Fruit fly (Drosophila melanogaster): ENCODE data around the gene Gyc89Db.

Gene Gyc89Db

DNA sequence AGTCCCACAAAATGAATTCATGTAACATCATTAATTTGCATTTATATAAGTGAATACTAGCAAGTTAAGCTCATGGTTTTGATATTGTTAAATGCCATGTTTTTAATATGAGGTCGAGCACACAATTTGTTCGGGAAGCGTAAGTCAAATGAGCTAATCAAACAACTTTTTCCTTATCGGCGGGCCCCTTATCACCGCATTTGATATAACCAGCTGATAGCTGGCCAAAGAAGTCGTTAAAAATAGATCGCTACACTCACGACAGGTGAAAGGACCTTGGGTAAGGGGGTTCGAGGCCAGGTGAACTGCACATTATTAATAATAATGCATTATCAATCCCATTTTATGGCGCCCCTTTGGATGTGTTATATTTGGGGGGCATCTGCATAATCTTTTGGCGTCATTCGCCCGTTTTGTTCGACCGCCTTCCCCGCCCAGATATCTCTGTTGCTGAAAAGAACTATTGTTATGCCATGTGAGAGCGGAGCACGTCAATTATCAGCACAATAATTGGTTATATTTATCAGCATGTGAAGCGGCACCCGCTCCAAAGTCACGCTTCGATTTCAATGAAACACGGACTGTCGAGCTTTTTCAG is 29.4 kb upstream of the Gyc89Db start (continued):
- no peak for TF ChIP-seq Eip74EF (GFP tag; optimal IDR thresholded peaks at IDR 0.05)
- TF ChIP-seq mam (GFP tag; optimal IDR thresholded peaks at IDR 0.05): no peak
- TF ChIP-seq CG9437 (GFP tag; optimal IDR thresholded peaks at IDR 0.05): no peak
- TF ChIP-seq exex (tag; optimal IDR thresholded peaks at IDR 0.05): peak; percentile 75
- TF ChIP-seq HmgD (GFP tag; optimal IDR thresholded peaks at IDR 0.05): no peak
- TF ChIP-seq CG9797 (GFP tag; optimal IDR thresholded peaks at IDR 0.05): no peak
- TF ChIP-seq ap (GFP tag; IDR thresholded peaks at IDR 0.05): no peak
- no peak for TF ChIP-seq Rfx (GFP tag; IDR thresholded peaks at IDR 0.05)
- TF ChIP-seq Dek (tag; optimal IDR thresholded peaks at IDR 0.05): no peak
- peak; percentile 35 for TF ChIP-seq mirr (GFP tag; optimal IDR thresholded peaks at IDR 0.05)
- no peak for TF ChIP-seq CG12744 (GFP tag; optimal IDR thresholded peaks at IDR 0.05)
- TF ChIP-seq Ptx1 (GFP tag; IDR thresholded peaks at IDR 0.05): no peak
- TF ChIP-seq CG4854 (GFP tag; optimal IDR thresholded peaks at IDR 0.05): no peak
- TF ChIP-seq CG2116 (GFP tag; optimal IDR thresholded peaks at IDR 0.05): no peak
- TF ChIP-seq jumu (GFP tag; optimal IDR thresholded peaks at IDR 0.05): no peak
- no peak for TF ChIP-seq CG10654 (GFP tag; optimal IDR thresholded peaks at IDR 0.05)
- no peak for TF ChIP-seq Kr (GFP tag; optimal IDR thresholded peaks at IDR 0.05)
- TF ChIP-seq bbx (GFP tag; IDR thresholded peaks at IDR 0.05; ENCODE audit: partially characterized antibody): no peak
- no peak for TF ChIP-seq az2 (GFP tag; optimal IDR thresholded peaks at IDR 0.05)
- TF ChIP-seq pan (optimal IDR thresholded peaks at IDR 0.05): no peak
- no peak for TF ChIP-seq pan (GFP tag; optimal IDR thresholded peaks at IDR 0.05 in 1 of 2, IDR thresholded peaks at IDR 0.05 in 1 of 2)
- no peak for TF ChIP-seq CG6765 (GFP tag; optimal IDR thresholded peaks at IDR 0.05)
- TF ChIP-seq MESR4 (GFP tag; optimal IDR thresholded peaks at IDR 0.05): no peak
- peak; percentile 10 for TF ChIP-seq CG34376 (GFP tag; optimal IDR thresholded peaks at IDR 0.05)
- no peak for TF ChIP-seq CG13287 (GFP tag; IDR thresholded peaks at IDR 0.05; ENCODE audit: partially characterized antibody)
- TF ChIP-seq vnd (GFP tag; IDR thresholded peaks at IDR 0.05; ENCODE audit: partially characterized antibody): no peak
- no peak for TF ChIP-seq gcm (GFP tag; optimal IDR thresholded peaks at IDR 0.05)
- TF ChIP-seq CG17829 (tag; optimal IDR thresholded peaks at IDR 0.05): no peak
- 0 out of 4 replicates have a peak, but pooled peaks have one; percentile 69 for TF ChIP-seq chinmo (GFP tag; IDR thresholded peaks at IDR 0.05; ENCODE audit: partially characterized antibody)
- TF ChIP-seq Max (GFP tag; optimal IDR thresholded peaks at IDR 0.05): no peak
- TF ChIP-seq H15 (GFP tag; IDR thresholded peaks at IDR 0.05): no peak
- TF ChIP-seq Usf (GFP tag; optimal IDR thresholded peaks at IDR 0.05): no peak
- TF ChIP-seq rib (GFP tag; IDR thresholded peaks at IDR 0.05): no peak
- TF ChIP-seq CG2199 (GFP tag; IDR thresholded peaks at IDR 0.05): 0 out of 3 replicates have a peak, but pooled peaks have one; percentile 20
- no peak for TF ChIP-seq CG9817 (tag; optimal IDR thresholded peaks at IDR 0.05)
- TF ChIP-seq CG11560 (tag; IDR thresholded peaks at IDR 0.05): no peak
- TF ChIP-seq YL-1 (GFP tag; optimal IDR thresholded peaks at IDR 0.05): no peak
- no peak for TF ChIP-seq CG8359 (GFP tag; optimal IDR thresholded peaks at IDR 0.05; ENCODE audit: borderline replicate concordance)
- TF ChIP-seq luna (GFP tag; optimal IDR thresholded peaks at IDR 0.05): no peak
- no peak for TF ChIP-seq CG1832 (GFP tag; optimal IDR thresholded peaks at IDR 0.05)
- TF ChIP-seq dati (GFP tag; IDR thresholded peaks at IDR 0.05): no peak
- TF ChIP-seq Pdp1 (GFP tag; optimal IDR thresholded peaks at IDR 0.05): peak in 1 of 2 experiments; percentile 51
- no peak for TF ChIP-seq B-H1 (GFP tag; IDR thresholded peaks at IDR 0.05)
- TF ChIP-seq odd (GFP tag; optimal IDR thresholded peaks at IDR 0.05): no peak
- no peak for TF ChIP-seq shn (GFP tag; optimal IDR thresholded peaks at IDR 0.05)
- no peak for TF ChIP-seq ase (GFP tag; IDR thresholded peaks at IDR 0.05)
- no peak for TF ChIP-seq CG11504 (tag; optimal IDR thresholded peaks at IDR 0.05)
- TF ChIP-seq grn (GFP tag; optimal IDR thresholded peaks at IDR 0.05): peak; percentile 74
- no peak for TF ChIP-seq tna (GFP tag; IDR thresholded peaks at IDR 0.05; ENCODE audit: partially characterized antibody)
- no peak for TF ChIP-seq CrebB (tag; optimal IDR thresholded peaks at IDR 0.05)

Data from whole organism, embryonic.